Worm (Caenorhabditis elegans): ENCODE data around the gene sft-4.
A peak's percentile ranks its signal among the peaks of the same experiment; 100 is the strongest.

sft-4 gene

ce11 chrX:5810677-5811076, 30.2 kb upstream of the sft-4 start:
- no peak for TF ChIP-seq tbx-2 (tag; optimal IDR thresholded peaks at IDR 0.05)
- no peak for TF ChIP-seq ztf-11 (tag; optimal IDR thresholded peaks at IDR 0.05)
- no peak for TF ChIP-seq egl-27 (tag; optimal IDR thresholded peaks at IDR 0.05)
- TF ChIP-seq unc-86 (tag; optimal IDR thresholded peaks at IDR 0.05) = no peak
- TF ChIP-seq sox-4 (tag; optimal IDR thresholded peaks at IDR 0.05) = no peak
- peak; percentile 12; the same call in 1 of the 2 replicates for TF ChIP-seq nhr-19 (GFP tag; conservative IDR thresholded peaks at IDR 0.05)
- TF ChIP-seq rnt-1 (tag; optimal IDR thresholded peaks at IDR 0.05) = peak; percentile 5
- TF ChIP-seq hpl-2 (GFP tag; optimal IDR thresholded peaks at IDR 0.05) = no peak
- no peak for TF ChIP-seq nhr-28 (tag; optimal IDR thresholded peaks at IDR 0.05)
- TF ChIP-seq fkh-10 (GFP tag; optimal IDR thresholded peaks at IDR 0.05) = no peak
- TF ChIP-seq lsy-2 (tag; optimal IDR thresholded peaks at IDR 0.05) = peak in 1 of 2 experiments; percentile 23
- TF ChIP-seq ceh-8 (GFP tag; optimal IDR thresholded peaks at IDR 0.05) = no peak
- no peak for TF ChIP-seq pqm-1 (tag; optimal IDR thresholded peaks at IDR 0.05)
- TF ChIP-seq nhr-237 (tag; optimal IDR thresholded peaks at IDR 0.05) = no peak
- no peak for TF ChIP-seq nhr-47 (tag; optimal IDR thresholded peaks at IDR 0.05)
- no peak for TF ChIP-seq lin-39 (tag; optimal IDR thresholded peaks at IDR 0.05)
- TF ChIP-seq vab-15 (tag; optimal IDR thresholded peaks at IDR 0.05) = no peak
- no peak for TF ChIP-seq hlh-4 (tag; optimal IDR thresholded peaks at IDR 0.05)
- peak; percentile 31 for TF ChIP-seq snu-23 (GFP tag; optimal IDR thresholded peaks at IDR 0.05)
- no peak for TF ChIP-seq unc-130 (tag; optimal IDR thresholded peaks at IDR 0.05)
- TF ChIP-seq fkh-8 (tag; optimal IDR thresholded peaks at IDR 0.05) = no peak
- no peak for TF ChIP-seq tlp-1 (tag; optimal IDR thresholded peaks at IDR 0.05)
- no peak for TF ChIP-seq lir-3 (tag; optimal IDR thresholded peaks at IDR 0.05; ENCODE audit: poor library complexity)
- peak; percentile 83 for TF ChIP-seq lin-14 (GFP tag; optimal IDR thresholded peaks at IDR 0.05)
- no peak for TF ChIP-seq ces-1 (GFP tag; optimal IDR thresholded peaks at IDR 0.05)
- peak in 2 of 6 experiments; percentile 25 to 50 for TF ChIP-seq elt-3 (tag; optimal IDR thresholded peaks at IDR 0.05)
- no peak for TF ChIP-seq zag-1 (tag; optimal IDR thresholded peaks at IDR 0.05)
- TF ChIP-seq xbp-1 (tag; optimal IDR thresholded peaks at IDR 0.05) = no peak
- TF ChIP-seq efl-1 (optimal IDR thresholded peaks at IDR 0.05) = no peak
- TF ChIP-seq efl-1 (GFP tag; optimal IDR thresholded peaks at IDR 0.05 in 1 of 2) = no peak
- TF ChIP-seq ets-5 (GFP tag; IDR thresholded peaks at IDR 0.05) = no peak
- no peak for TF ChIP-seq ztf-4 (tag; optimal IDR thresholded peaks at IDR 0.05)
- TF ChIP-seq dpl-1 (GFP tag; optimal IDR thresholded peaks at IDR 0.05) = no peak
- no peak for TF ChIP-seq zip-4 (GFP tag; optimal IDR thresholded peaks at IDR 0.05)
- TF ChIP-seq ceh-63 (GFP tag; optimal IDR thresholded peaks at IDR 0.05) = no peak
- no peak for TF ChIP-seq unc-30 (tag; optimal IDR thresholded peaks at IDR 0.05)
- no peak for TF ChIP-seq swsn-7 (tag; optimal IDR thresholded peaks at IDR 0.05)
- TF ChIP-seq efl-3 (GFP tag; optimal IDR thresholded peaks at IDR 0.05) = no peak
- TF ChIP-seq skn-1 (tag; optimal IDR thresholded peaks at IDR 0.05) = no peak
- TF ChIP-seq ceh-82 (tag; optimal IDR thresholded peaks at IDR 0.05) = no peak
- TF ChIP-seq C16A3.4 (tag; optimal IDR thresholded peaks at IDR 0.05) = no peak
- TF ChIP-seq ceh-88 (GFP tag; IDR thresholded peaks at IDR 0.05) = no peak
- TF ChIP-seq nhr-71 (tag; optimal IDR thresholded peaks at IDR 0.05) = peak; percentile 67
- TF ChIP-seq blmp-1 (tag; optimal IDR thresholded peaks at IDR 0.05) = peak; percentile 66
- peak; percentile 76 for TF ChIP-seq mep-1 (tag; optimal IDR thresholded peaks at IDR 0.05)
- TF ChIP-seq alr-1 (tag; optimal IDR thresholded peaks at IDR 0.05; ENCODE audit: borderline replicate concordance) = no peak
- TF ChIP-seq hlh-17 (GFP tag; optimal IDR thresholded peaks at IDR 0.05; ENCODE audit: borderline replicate concordance) = no peak
- no peak for TF ChIP-seq Y116A8C.19 (tag; optimal IDR thresholded peaks at IDR 0.05; ENCODE audit: borderline replicate concordance)
- no peak for TF ChIP-seq egl-13 (tag; optimal IDR thresholded peaks at IDR 0.05)
- TF ChIP-seq F16B12.6 (tag; optimal IDR thresholded peaks at IDR 0.05) = no peak
- TF ChIP-seq grh-1 (GFP tag; IDR thresholded peaks at IDR 0.05) = no peak
- TF ChIP-seq nhr-11 (tag; optimal IDR thresholded peaks at IDR 0.05) = no peak
- TF ChIP-seq nhr-90 (tag; optimal IDR thresholded peaks at IDR 0.05; ENCODE audit: poor library complexity) = peak; percentile 20
- TF ChIP-seq nhr-85 (tag) = peak; percentile 96
